Worm (Caenorhabditis elegans): ENCODE measurements around the gene josd-1.

ce11 chrIII:2795442-2796023 lies 40.9 kb upstream of the josd-1 start:
- TF ChIP-seq nhr-237 (tag; optimal IDR thresholded peaks at IDR 0.05): no peak
- TF ChIP-seq ces-1 (GFP tag; optimal IDR thresholded peaks at IDR 0.05): no peak
- TF ChIP-seq drap-1 (GFP tag; optimal IDR thresholded peaks at IDR 0.05): no peak
- no peak for TF ChIP-seq elt-3 (tag; optimal IDR thresholded peaks at IDR 0.05)
- TF ChIP-seq unc-39 (tag; optimal IDR thresholded peaks at IDR 0.05): no peak
- no peak for TF ChIP-seq ztf-11 (tag; optimal IDR thresholded peaks at IDR 0.05)
- no peak for TF ChIP-seq mep-1 (tag; optimal IDR thresholded peaks at IDR 0.05)
- TF ChIP-seq nhr-76 (tag; optimal IDR thresholded peaks at IDR 0.05): no peak
- TF ChIP-seq nhr-12 (tag; optimal IDR thresholded peaks at IDR 0.05): no peak
- no peak for TF ChIP-seq zip-8 (tag; optimal IDR thresholded peaks at IDR 0.05)
